Worm (Caenorhabditis elegans) whole organism, midembryonic: ENCODE measurements around the gene ZC190.8.
"Not testable (repeated sequence)": the region's sequence is repeated elsewhere in the genome, so short reads cannot be mapped to it uniquely, and the experiment has no call there.

Experiments used
- T22C8.4 ChIP-seq: fragments of 200-800 bp; sonication (Bioruptor generic); IDR thresholded peaks from 2 replicates; pipeline ENCODE4 v1.3.6; 2022; ENCODE audit warnings: missing genetic modification characterization, missing compliant biosample characterization
- cog-1 ChIP-seq: sonication (generic microtip); optimal IDR thresholded peaks from 2 replicates; lab custom pipeline; 2016; ENCODE audit warnings: missing genetic modification characterization, missing compliant biosample characterization
- flt-1 ChIP-seq: fragments of 200-800 bp; sonication (Bioruptor generic); IDR thresholded peaks from 2 replicates; pipeline ENCODE4 v1.3.6; 2022; ENCODE audit warnings: missing genetic modification characterization, missing compliant biosample characterization
- klf-2 ChIP-seq: fragments of 200-800 bp; sonication (Bioruptor generic); conservative IDR thresholded peaks from 2 replicates; pipeline ENCODE4 v1.3.6; 2022; ENCODE audit warnings: missing genetic modification reagents, missing genetic modification characterization, missing compliant biosample characterization
- med-1 ChIP-seq: sonication (generic microtip); optimal IDR thresholded peaks from 2 replicates; lab custom pipeline; 2017; ENCODE audit warnings: missing genetic modification characterization, mild to moderate bottlenecking, missing compliant biosample characterization, antibody characterized with exemption, missing genetic modification reagents; ENCODE audit not compliant: insufficient read depth
- ref-1 ChIP-seq: fragments of 200-800 bp; sonication (Bioruptor generic); conservative IDR thresholded peaks from 2 replicates; pipeline ENCODE4 v1.3.6; 2022; ENCODE audit warnings: missing genetic modification reagents, missing genetic modification characterization, missing compliant biosample characterization
- tab-1 ChIP-seq: fragments of 200-800 bp; sonication (Bioruptor generic); IDR thresholded peaks from 2 replicates; pipeline ENCODE4 v1.3.6; 2022; ENCODE audit warnings: missing genetic modification characterization, missing compliant biosample characterization
- ztf-23 ChIP-seq: fragments of 200-800 bp; sonication (Bioruptor generic); IDR thresholded peaks from 2 replicates; pipeline ENCODE4 v1.3.6; 2022; ENCODE audit warnings: missing genetic modification reagents, missing genetic modification characterization, missing compliant biosample characterization
- ztf-29 ChIP-seq: fragments of 200-800 bp; sonication (Bioruptor generic); IDR thresholded peaks from 2 replicates; pipeline ENCODE4 v1.3.6; 2022; ENCODE audit warnings: missing genetic modification reagents, missing genetic modification characterization, missing compliant biosample characterization

Gene ZC190.8

DNA sequence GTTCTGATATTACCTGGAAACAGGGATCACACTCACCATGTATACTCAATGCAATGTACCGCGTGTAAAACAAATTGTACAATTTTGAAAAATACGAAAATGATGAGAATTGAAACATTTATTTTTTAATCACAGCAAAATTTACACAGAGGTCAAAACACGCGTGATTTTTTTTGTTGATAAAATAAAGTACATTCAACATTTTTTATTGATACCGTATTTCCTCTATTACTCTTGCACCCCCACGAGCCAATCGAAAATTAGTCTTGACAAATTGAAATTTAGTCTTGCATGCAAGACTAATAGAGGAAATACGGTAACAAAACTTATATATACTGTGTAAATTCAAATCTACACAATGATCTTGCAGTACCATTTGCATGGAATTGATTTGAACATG, at the start of gene ZC190.8:
TSS of gene ZC190.8 (minus strand) at position 101 of the 400 bp plus-strand sequence.
- TF ChIP-seq med-1 (GFP tag; lab: Kevin White, UChicago) = no peak
- no peak for TF ChIP-seq cog-1 (tag; lab: Kevin White, UChicago)
- no peak for TF ChIP-seq klf-2 (GFP tag; lab: Robert Waterston, UW)
- TF ChIP-seq T22C8.4 (GFP tag; lab: Robert Waterston, UW) = no peak
- TF ChIP-seq ref-1 = no peak
- no peak for TF ChIP-seq tab-1 (GFP tag; lab: Robert Waterston, UW)
- no peak for TF ChIP-seq flt-1 (GFP tag; lab: Robert Waterston, UW)
- no peak for TF ChIP-seq ztf-23 (GFP tag; lab: Robert Waterston, UW)

ce11 chrV:8736369-8736768, 48.8 kb upstream of the ZC190.8 start, which contains the start of gene ZC196.3:
TSS of gene ZC196.3 (plus strand) at chrV:8736669.
- no peak for TF ChIP-seq ztf-23 (GFP tag; lab: Robert Waterston, UW)

- no peak for TF ChIP-seq tab-1 (GFP tag; lab: Robert Waterston, UW)
- TF ChIP-seq ref-1 = no peak
- TF ChIP-seq ztf-29 (GFP tag; lab: Robert Waterston, UW) = no peak
- no peak for TF ChIP-seq klf-2 (GFP tag; lab: Robert Waterston, UW)
- TF ChIP-seq ztf-23 (GFP tag; lab: Robert Waterston, UW) = no peak
- TF ChIP-seq cog-1 (tag; lab: Kevin White, UChicago) = no peak
Observed at ce11 chrV:8732934-8733333, 45.3 kb upstream of the ZC190.8 start, which contains the start of gene ZC196.4. TSS of gene ZC196.4 (plus strand) at chrV:8733106.

ce11 chrV:8730991-8731390, 43.4 kb upstream of the ZC190.8 start:
- TF ChIP-seq ref-1 (no peak), T22C8.4 (GFP tag; lab: Robert Waterston, UW) (no peak), flt-1 (GFP tag; lab: Robert Waterston, UW) (no peak), cog-1 (tag; lab: Kevin White, UChicago) (no peak), ztf-23 (GFP tag; lab: Robert Waterston, UW) (no peak), med-1 (GFP tag; lab: Kevin White, UChicago) (no peak), klf-2 (GFP tag; lab: Robert Waterston, UW) (no peak), ztf-29 (GFP tag; lab: Robert Waterston, UW) (no peak), tab-1 (GFP tag; lab: Robert Waterston, UW) (no peak)

- no peak for TF ChIP-seq cog-1 (tag; lab: Kevin White, UChicago)
- TF ChIP-seq klf-2 (GFP tag; lab: Robert Waterston, UW) = no peak
Observed at ce11 chrV:8729100-8729499, 41.5 kb upstream of the ZC190.8 start, which contains the start of gene ZC196.5. TSS of gene ZC196.5 (plus strand) at chrV:8729400.

- no peak for TF ChIP-seq flt-1 (GFP tag; lab: Robert Waterston, UW)
- TF ChIP-seq ztf-29 (GFP tag; lab: Robert Waterston, UW) = no peak
- TF ChIP-seq klf-2 (GFP tag; lab: Robert Waterston, UW) = no peak
- no peak for TF ChIP-seq tab-1 (GFP tag; lab: Robert Waterston, UW)
- no peak for TF ChIP-seq ref-1
- no peak for TF ChIP-seq cog-1 (tag; lab: Kevin White, UChicago)
- TF ChIP-seq T22C8.4 (GFP tag; lab: Robert Waterston, UW) = no peak
- TF ChIP-seq med-1 (GFP tag; lab: Kevin White, UChicago) = no peak
- TF ChIP-seq ztf-23 (GFP tag; lab: Robert Waterston, UW) = no peak
Observed at ce11 chrV:8727077-8727476, 39.5 kb upstream of the ZC190.8 start, which contains the start of gene ZC196.9. TSS of gene ZC196.9 (minus strand) at chrV:8727177.

DNA sequence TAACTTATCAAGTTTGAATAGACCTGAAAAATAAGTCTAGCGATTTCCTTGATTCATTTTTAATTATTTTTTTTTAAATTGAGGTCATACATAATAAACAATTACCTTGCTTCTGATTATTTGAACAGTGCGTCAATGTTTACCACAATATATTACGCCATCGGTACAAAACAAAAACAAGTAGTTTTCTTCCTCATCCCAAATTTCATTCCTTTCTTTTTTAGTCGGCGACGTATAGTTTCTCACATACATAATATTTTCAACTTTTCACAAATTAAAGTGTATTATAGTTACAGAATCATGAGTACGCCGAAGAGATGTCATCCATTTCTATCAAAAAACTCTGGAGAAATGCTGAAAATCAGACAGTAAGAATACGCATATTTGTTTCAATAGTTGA, 38.6 kb upstream of the ZC190.8 start, which contains the start of gene droe-8:
TSS of gene droe-8 (plus strand) at position 301 of the 400 bp plus-strand sequence.
- not testable (repeated sequence) for TF ChIP-seq ref-1; T22C8.4 (GFP tag; lab: Robert Waterston, UW); klf-2 (GFP tag; lab: Robert Waterston, UW)

DNA sequence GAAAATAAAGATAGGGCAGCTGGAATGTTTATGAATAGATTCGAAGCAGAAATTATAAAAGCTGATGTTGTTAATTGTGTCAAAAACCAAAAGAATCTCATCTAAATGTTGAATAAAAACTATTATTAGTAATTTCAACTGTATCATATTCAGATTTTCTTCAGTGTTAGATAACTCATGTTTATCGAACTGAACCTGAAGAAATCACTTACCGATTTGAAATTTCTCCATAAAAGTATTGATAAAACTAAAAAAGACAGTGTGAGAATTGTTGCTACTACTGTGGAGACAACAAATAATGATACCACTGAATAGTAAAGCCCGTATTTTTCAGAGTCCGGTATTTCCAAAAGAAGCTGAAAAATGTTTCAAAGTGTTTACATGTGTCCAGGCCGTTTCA, 34.6 kb upstream of the ZC190.8 start, which contains the start of gene ZC196.8:
TSS of gene ZC196.8 (minus strand) at position 101 of the 400 bp plus-strand sequence.
- TF ChIP-seq ref-1; med-1 (GFP tag; lab: Kevin White, UChicago); T22C8.4 (GFP tag; lab: Robert Waterston, UW): not testable (repeated sequence)

ce11 chrV:8718399-8718798, 30.8 kb upstream of the ZC190.8 start:
- TF ChIP-seq med-1 (GFP tag; lab: Kevin White, UChicago) (no peak), cog-1 (tag; lab: Kevin White, UChicago) (no peak), flt-1 (GFP tag; lab: Robert Waterston, UW) (no peak), tab-1 (GFP tag; lab: Robert Waterston, UW) (no peak), ref-1 (no peak), klf-2 (GFP tag; lab: Robert Waterston, UW) (no peak), ztf-23 (GFP tag; lab: Robert Waterston, UW) (no peak), T22C8.4 (GFP tag; lab: Robert Waterston, UW) (no peak), ztf-29 (GFP tag; lab: Robert Waterston, UW) (no peak)

DNA sequence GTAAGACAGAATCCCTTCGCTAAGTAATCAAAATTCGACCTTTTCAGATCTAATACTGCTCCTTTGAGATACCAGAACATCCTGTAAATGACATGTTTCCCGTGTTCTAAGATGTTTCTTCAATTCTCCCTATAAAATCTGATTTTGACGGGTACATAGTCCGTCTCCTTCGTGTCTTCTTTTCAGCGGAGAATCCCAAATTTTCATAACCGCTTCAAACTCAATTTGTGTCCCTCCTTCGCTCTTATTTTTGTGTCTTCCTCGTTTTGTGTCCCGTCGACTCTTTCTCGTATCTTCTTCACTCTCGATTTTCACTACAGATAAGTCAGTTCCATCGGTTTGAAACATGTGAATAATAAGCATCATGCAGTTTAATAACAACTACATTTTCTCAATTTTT, 28.6 kb upstream of the ZC190.8 start, which contains the start of gene glr-5:
TSS of gene glr-5 (plus strand) at position 321 of the 400 bp plus-strand sequence.
- no peak for TF ChIP-seq T22C8.4 (GFP tag; lab: Robert Waterston, UW)
- no peak for TF ChIP-seq ref-1
- TF ChIP-seq ztf-29 (GFP tag; lab: Robert Waterston, UW) = no peak
- no peak for TF ChIP-seq cog-1 (tag; lab: Kevin White, UChicago)
- TF ChIP-seq tab-1 (GFP tag; lab: Robert Waterston, UW) = no peak
- TF ChIP-seq med-1 (GFP tag; lab: Kevin White, UChicago) = no peak
- no peak for TF ChIP-seq ztf-23 (GFP tag; lab: Robert Waterston, UW)
- no peak for TF ChIP-seq flt-1 (GFP tag; lab: Robert Waterston, UW)
